Worm (Caenorhabditis elegans) whole organism, young adult: ENCODE results near the gene lin-37.

Source experiments
- F55B11.4 ChIP-seq: sonication (generic microtip); optimal IDR thresholded peaks from 2 replicates; lab custom pipeline; 2016; ENCODE audit warnings: missing compliant biosample characterization, missing genetic modification characterization, borderline replicate concordance; ENCODE audit not compliant: insufficient read depth
- T26A5.8 ChIP-seq: sonication (generic microtip); optimal IDR thresholded peaks from 2 replicates; lab custom pipeline; 2016; ENCODE audit warnings: missing genetic modification characterization, missing compliant biosample characterization
- ama-1 ChIP-seq, 3 experiments: fragments of 150-350 bp in 1 of 3; sonication (generic microtip) in 2 of 3; optimal IDR thresholded peaks; 2 replicates each; lab custom pipeline; 2014 to 2018; ENCODE audit warnings: missing biosample characterization in 2 of 3, missing genetic modification characterization in 2 of 3, missing genetic modification reagents in 2 of 3
- athp-1 ChIP-seq: sonication (generic microtip); optimal IDR thresholded peaks from 2 replicates; lab custom pipeline; 2017; ENCODE audit warnings: mild to moderate bottlenecking, missing genetic modification characterization, missing compliant biosample characterization
- die-1 ChIP-seq: sonication (generic microtip); optimal IDR thresholded peaks from 2 replicates; lab custom pipeline; 2016; ENCODE audit warnings: missing genotype, mild to moderate bottlenecking, missing genetic modification characterization, missing compliant biosample characterization
- dpl-1 ChIP-seq: fragments of 150-350 bp; optimal IDR thresholded peaks from 2 replicates; lab custom pipeline; 2014; ENCODE audit warnings: missing biosample characterization, missing genetic modification reagents, missing genetic modification characterization
- efl-1 ChIP-seq: fragments of 150-350 bp; optimal IDR thresholded peaks from 2 replicates; lab custom pipeline; 2014; ENCODE audit warnings: missing biosample characterization, missing genetic modification reagents, missing genetic modification characterization
- him-1 ChIP-seq: sonication (generic microtip); optimal IDR thresholded peaks from 2 replicates; lab custom pipeline; 2016; ENCODE audit warnings: missing genotype, missing genetic modification reagents, missing genetic modification characterization, missing compliant biosample characterization
- lin-54 ChIP-seq: fragments of 200-800 bp; sonication (Bioruptor generic); optimal IDR thresholded peaks from 2 replicates; lab custom pipeline; 2018; ENCODE audit warnings: mild to moderate bottlenecking, missing genetic modification characterization, missing compliant biosample characterization
- mel-28 ChIP-seq: sonication (generic microtip); optimal IDR thresholded peaks from 2 replicates; lab custom pipeline; 2016; ENCODE audit warnings: borderline replicate concordance, mild to moderate bottlenecking, missing genetic modification characterization, missing compliant biosample characterization
- nfyb-1 ChIP-seq: fragments of 200-800 bp; sonication (Bioruptor generic); IDR thresholded peaks from 2 replicates; pipeline ENCODE4 v1.3.6; 2022; ENCODE audit warnings: missing genetic modification reagents, missing genetic modification characterization, missing compliant biosample characterization
- pha-4 ChIP-seq: fragments of 150-350 bp; sonication (generic microtip); optimal IDR thresholded peaks from 2 replicates; lab custom pipeline; 2014; ENCODE audit warnings: missing biosample characterization, missing genetic modification reagents, missing genetic modification characterization
- rpc-1 ChIP-seq, 2 experiments: fragments of 150-350 bp in 1 of 2; sonication (generic microtip) in 1 of 2; optimal IDR thresholded peaks; 2 replicates each; lab custom pipeline; 2014 to 2018; ENCODE audit warnings: missing biosample characterization in 1 of 2, missing genetic modification characterization in 1 of 2, missing genetic modification reagents in 1 of 2, missing genotype in 1 of 2
- unc-62 ChIP-seq: fragments of 150-350 bp; optimal IDR thresholded peaks from 2 replicates; lab custom pipeline; 2014; ENCODE audit warnings: missing biosample characterization, missing genetic modification reagents, missing genetic modification characterization

DNA sequence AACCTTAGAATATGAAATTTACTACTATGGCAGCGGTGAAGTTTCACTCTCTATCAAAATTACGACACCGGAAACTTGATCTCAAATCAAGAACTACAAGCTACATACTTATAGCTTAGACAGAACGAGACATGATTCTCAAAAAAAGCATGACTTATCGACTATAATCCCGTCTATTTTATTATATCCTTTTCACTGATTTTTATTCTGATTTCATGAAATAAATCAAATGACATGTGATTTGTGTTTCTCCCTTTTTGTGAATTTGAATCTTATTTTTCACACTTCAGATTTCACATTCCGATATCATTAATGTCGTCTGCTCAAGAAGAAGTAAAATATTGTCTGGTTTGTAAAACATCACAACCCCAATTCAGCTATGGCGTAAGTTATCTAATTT is 27.6 kb upstream of the lin-37 start, which contains the start of gene ZK418.11:
- no peak for TF ChIP-seq rpc-1 (optimal IDR thresholded peaks at IDR 0.05; lab: Kevin White, UChicago)
- TF ChIP-seq rpc-1 (tag; optimal IDR thresholded peaks at IDR 0.05; lab: Kevin White, UChicago), result no peak
- no peak for TF ChIP-seq ama-1 (optimal IDR thresholded peaks at IDR 0.05; lab: Kevin White, UChicago)
- no peak for TF ChIP-seq ama-1 (GFP tag; optimal IDR thresholded peaks at IDR 0.05; lab: Kevin White, UChicago)
- TF ChIP-seq die-1, result no peak
- no peak for TF ChIP-seq mel-28 (tag; lab: Kevin White, UChicago)
- TF ChIP-seq unc-62 (GFP tag; lab: Kevin White, UChicago), result no peak
- TF ChIP-seq athp-1, result no peak
- no peak for TF ChIP-seq him-1
- no peak for TF ChIP-seq dpl-1 (GFP tag; lab: Kevin White, UChicago)
- no peak for TF ChIP-seq efl-1 (GFP tag; lab: Kevin White, UChicago)
- no peak for TF ChIP-seq F55B11.4 (tag; lab: Kevin White, UChicago)
- no peak for TF ChIP-seq pha-4
- TF ChIP-seq lin-54, result no peak
- no peak for TF ChIP-seq T26A5.8 (tag; lab: Kevin White, UChicago)
- no peak for TF ChIP-seq nfyb-1
